Fruit fly (Drosophila melanogaster) whole organism, embryonic: ENCODE data around the gene Cpr65Au.

ENCODE experiments used
- Ada2b ChIP-seq: fragments of 200-800 bp; sonication (Bioruptor generic); IDR thresholded peaks from 2 replicates; pipeline ENCODE4 v1.3.6; 2022; ENCODE audit warnings: missing biosample characterization, missing genetic modification characterization
- Atf6 ChIP-seq: fragments of 200-800 bp; sonication (Bioruptor generic); IDR thresholded peaks from 2 replicates; pipeline ENCODE4 v1.3.6; 2022; ENCODE audit warnings: missing biosample characterization, missing genetic modification characterization
- Awh ChIP-seq: fragments of 200-800 bp; sonication (Bioruptor generic); IDR thresholded peaks from 2 replicates; pipeline ENCODE4, ENCODE4 v1.3.6; 2022; ENCODE audit warnings: missing biosample characterization, missing genetic modification characterization
- CG10274 ChIP-seq: fragments of 200-800 bp; sonication (Bioruptor generic); optimal IDR thresholded peaks from 3 replicates; lab custom pipeline; 2017; ENCODE audit warnings: missing biosample characterization, mild to moderate bottlenecking, missing genetic modification characterization
- CG11504 ChIP-seq: fragments of 200-800 bp; sonication (Bioruptor generic); optimal IDR thresholded peaks from 3 replicates; lab custom pipeline; 2019; ENCODE audit warnings: missing biosample characterization, mild to moderate bottlenecking, missing genetic modification characterization, moderate library complexity
- CG11560 ChIP-seq: fragments of 200-800 bp; sonication (Bioruptor generic); IDR thresholded peaks from 3 replicates; pipeline ENCODE4 v1.3.6; 2022; ENCODE audit warnings: missing biosample characterization, missing genetic modification characterization
- CG11723 ChIP-seq: fragments of 200-800 bp; sonication (Bioruptor generic); optimal IDR thresholded peaks from 2 replicates; lab custom pipeline; 2017; ENCODE audit warnings: missing biosample characterization, mild to moderate bottlenecking, missing genetic modification characterization
- CG13775 ChIP-seq: fragments of 200-800 bp; sonication (Bioruptor generic); optimal IDR thresholded peaks from 3 replicates; lab custom pipeline; 2017; ENCODE audit warnings: missing biosample characterization, mild to moderate bottlenecking, missing genetic modification characterization
- CG16813 ChIP-seq: fragments of 200-800 bp; sonication (Bioruptor generic); IDR thresholded peaks from 3 replicates; pipeline ENCODE4 v1.3.6; 2022; ENCODE audit warnings: missing biosample characterization, missing genetic modification characterization; ENCODE audit not compliant: partially characterized antibody
- CG17912 ChIP-seq: fragments of 200-800 bp; sonication (Bioruptor generic); optimal IDR thresholded peaks from 2 replicates; lab custom pipeline; 2018; ENCODE audit warnings: missing biosample characterization, mild to moderate bottlenecking, missing genetic modification characterization
- CG18011 ChIP-seq: fragments of 200-800 bp; sonication (Bioruptor generic); optimal IDR thresholded peaks from 2 replicates; lab custom pipeline; 2017; ENCODE audit warnings: missing biosample characterization, missing genetic modification characterization, mild to moderate bottlenecking, moderate library complexity, missing genotype
- CG18262 ChIP-seq: fragments of 200-800 bp; optimal IDR thresholded peaks from 3 replicates; lab custom pipeline; 2019; ENCODE audit warnings: missing biosample characterization, mild to moderate bottlenecking, missing genetic modification characterization, moderate library complexity
- CG2129 ChIP-seq: fragments of 200-800 bp; sonication (Bioruptor generic); IDR thresholded peaks from 2 replicates; pipeline ENCODE4 v1.3.6; 2022; ENCODE audit warnings: missing biosample characterization, missing genetic modification characterization; ENCODE audit not compliant: partially characterized antibody
- CG3281 ChIP-seq: fragments of 200-800 bp; sonication (Bioruptor generic); optimal IDR thresholded peaks from 3 replicates; lab custom pipeline; 2017; ENCODE audit warnings: missing biosample characterization, mild to moderate bottlenecking, missing genetic modification characterization
- CG3838 ChIP-seq: fragments of 200-800 bp; sonication (Bioruptor generic); optimal IDR thresholded peaks from 3 replicates; lab custom pipeline; 2016; ENCODE audit warnings: missing biosample characterization, missing genetic modification characterization
- CG4404 ChIP-seq: fragments of 200-800 bp; sonication (Bioruptor generic); IDR thresholded peaks from 2 replicates; pipeline ENCODE4 v1.3.6; 2022; ENCODE audit warnings: missing biosample characterization, missing genetic modification characterization
- CG4617 ChIP-seq: fragments of 200-800 bp; sonication (Bioruptor generic); optimal IDR thresholded peaks from 3 replicates; lab custom pipeline; 2016; ENCODE audit warnings: missing biosample characterization, missing genetic modification characterization, borderline replicate concordance
- CG6813 ChIP-seq: fragments of 200-800 bp; sonication (Bioruptor generic); optimal IDR thresholded peaks from 2 replicates; lab custom pipeline; 2017; ENCODE audit warnings: missing biosample characterization, missing genetic modification characterization, mild to moderate bottlenecking, moderate library complexity, missing genetic modification reagents
- Dek ChIP-seq: fragments of 200-800 bp; sonication (Bioruptor generic); optimal IDR thresholded peaks from 3 replicates; lab custom pipeline; 2019; ENCODE audit warnings: missing biosample characterization, mild to moderate bottlenecking, missing genetic modification characterization, moderate library complexity
- Dip2 ChIP-seq: fragments of 200-800 bp; sonication (Bioruptor generic); IDR thresholded peaks from 2 replicates; pipeline ENCODE4 v1.3.6; 2022; ENCODE audit warnings: missing biosample characterization, missing genetic modification characterization
- Doc2 ChIP-seq: fragments of 200-800 bp; sonication (Bioruptor generic); IDR thresholded peaks from 2 replicates; pipeline ENCODE4 v1.3.6; 2022; ENCODE audit warnings: missing biosample characterization, missing genetic modification characterization
- Drgx ChIP-seq: fragments of 200-800 bp; sonication (Bioruptor generic); IDR thresholded peaks from 2 replicates; pipeline ENCODE4 v1.3.6; 2022; ENCODE audit warnings: missing biosample characterization, missing genetic modification characterization
- ERR ChIP-seq: fragments of 200-800 bp; sonication (Bioruptor generic); optimal IDR thresholded peaks from 2 replicates; lab custom pipeline; 2016; ENCODE audit warnings: missing biosample characterization, missing genetic modification characterization
- Elba2 ChIP-seq: fragments of 200-800 bp; sonication (Bioruptor generic); optimal IDR thresholded peaks from 3 replicates; lab custom pipeline; 2016; ENCODE audit warnings: missing biosample characterization, missing genetic modification characterization
- Fer2 ChIP-seq: fragments of 200-800 bp; sonication (Bioruptor generic); optimal IDR thresholded peaks from 2 replicates; lab custom pipeline; 2018; ENCODE audit warnings: missing biosample characterization, mild to moderate bottlenecking, missing genetic modification characterization, moderate library complexity
- Hr51 ChIP-seq, 2 experiments: fragments of 200-800 bp; sonication (Bioruptor generic); optimal IDR thresholded peaks; 2 replicates in 1 of 2; 3 replicates in 1 of 2; lab custom pipeline; 2016 to 2018; ENCODE audit warnings: missing biosample characterization in 2 of 2, missing genetic modification characterization in 2 of 2, mild to moderate bottlenecking in 1 of 2, moderate library complexity in 1 of 2
- Hsf ChIP-seq: fragments of 200-800 bp; sonication (Bioruptor generic); optimal IDR thresholded peaks from 3 replicates; lab custom pipeline; 2016; ENCODE audit warnings: missing biosample characterization, missing genetic modification characterization
- Kr ChIP-seq: fragments of 200-800 bp; sonication (Bioruptor generic); optimal IDR thresholded peaks from 2 replicates; lab custom pipeline; 2017; ENCODE audit warnings: missing biosample characterization, mild to moderate bottlenecking, missing genetic modification characterization
- NK7.1 ChIP-seq: fragments of 200-800 bp; sonication (Bioruptor generic); optimal IDR thresholded peaks from 3 replicates; lab custom pipeline; 2016; ENCODE audit warnings: missing biosample characterization, missing genetic modification characterization
- Nf-YC ChIP-seq: fragments of 200-800 bp; optimal IDR thresholded peaks from 3 replicates; lab custom pipeline; 2019; ENCODE audit warnings: missing biosample characterization, mild to moderate bottlenecking, missing genetic modification characterization, moderate library complexity
- Ptx1 ChIP-seq: fragments of 200-800 bp; sonication (Bioruptor generic); IDR thresholded peaks from 2 replicates; pipeline ENCODE4 v1.3.6; 2022; ENCODE audit warnings: missing biosample characterization, missing genetic modification characterization
- Ravus ChIP-seq: fragments of 200-800 bp; sonication (Bioruptor generic); IDR thresholded peaks from 2 replicates; pipeline ENCODE4 v1.3.6; 2022; ENCODE audit warnings: missing biosample characterization, missing genetic modification characterization
- Six4 ChIP-seq: fragments of 200-800 bp; sonication (Bioruptor generic); optimal IDR thresholded peaks from 2 replicates; lab custom pipeline; 2016; ENCODE audit warnings: missing biosample characterization, missing genetic modification characterization
- al ChIP-seq: fragments of 200-800 bp; sonication (Bioruptor generic); IDR thresholded peaks from 2 replicates; pipeline ENCODE4 v1.3.6; 2022; ENCODE audit warnings: missing biosample characterization, missing genetic modification characterization
- bbx ChIP-seq: fragments of 200-800 bp; sonication (Bioruptor generic); IDR thresholded peaks from 2 replicates; pipeline ENCODE4 v1.3.6; 2022; ENCODE audit warnings: missing biosample characterization, missing genetic modification characterization; ENCODE audit not compliant: partially characterized antibody
- bcd ChIP-seq: fragments of 200-800 bp; sonication (Bioruptor generic); optimal IDR thresholded peaks from 2 replicates; lab custom pipeline; 2017; ENCODE audit warnings: missing biosample characterization, mild to moderate bottlenecking, missing genetic modification characterization
- bsh ChIP-seq, 2 experiments: fragments of 200-800 bp; sonication (Bioruptor generic); optimal IDR thresholded peaks; 2 replicates each; lab custom pipeline; 2017 to 2018; ENCODE audit warnings: mild to moderate bottlenecking in 2 of 2, missing biosample characterization in 2 of 2, missing genetic modification characterization in 2 of 2, moderate library complexity in 1 of 2
- chif ChIP-seq, 2 experiments: fragments of 200-800 bp; sonication (Bioruptor generic); optimal IDR thresholded peaks; 3 replicates each; lab custom pipeline; 2016; ENCODE audit warnings: missing biosample characterization in 2 of 2, missing genetic modification characterization in 2 of 2
- dm ChIP-seq: fragments of 200-800 bp; sonication (Bioruptor generic); optimal IDR thresholded peaks from 3 replicates; lab custom pipeline; 2016; ENCODE audit warnings: missing biosample characterization, missing genetic modification characterization
- gem ChIP-seq: fragments of 200-800 bp; sonication (Bioruptor generic); optimal IDR thresholded peaks from 2 replicates; lab custom pipeline; 2019; ENCODE audit warnings: missing biosample characterization, mild to moderate bottlenecking, missing genetic modification characterization, moderate library complexity
- gfzf ChIP-seq: fragments of 200-800 bp; sonication (Bioruptor generic); optimal IDR thresholded peaks from 2 replicates; lab custom pipeline; 2016; ENCODE audit warnings: missing biosample characterization, mild to moderate bottlenecking, missing genetic modification characterization, moderate library complexity
- jing ChIP-seq: fragments of 200-800 bp; sonication (Bioruptor generic); optimal IDR thresholded peaks from 2 replicates; lab custom pipeline; 2018; ENCODE audit warnings: missing biosample characterization, mild to moderate bottlenecking, missing genetic modification characterization
- kah ChIP-seq: fragments of 200-800 bp; sonication (Bioruptor generic); optimal IDR thresholded peaks from 2 replicates; lab custom pipeline; 2018; ENCODE audit warnings: missing biosample characterization, mild to moderate bottlenecking, missing genetic modification characterization
- row ChIP-seq: fragments of 200-800 bp; sonication (Bioruptor generic); IDR thresholded peaks from 3 replicates; pipeline ENCODE4 v1.3.6; 2022; ENCODE audit warnings: missing biosample characterization, missing genetic modification characterization
- sd ChIP-seq: fragments of 200-800 bp; sonication (Bioruptor generic); optimal IDR thresholded peaks from 3 replicates; lab custom pipeline; 2018; ENCODE audit warnings: missing biosample characterization, mild to moderate bottlenecking, missing genetic modification characterization, moderate library complexity
- slbo ChIP-seq: fragments of 200-800 bp; sonication (Bioruptor generic); IDR thresholded peaks from 2 replicates; pipeline ENCODE4 v1.3.6; 2022; ENCODE audit warnings: missing biosample characterization, missing genetic modification characterization
- slou ChIP-seq: fragments of 200-800 bp; sonication (Bioruptor generic); optimal IDR thresholded peaks from 3 replicates; lab custom pipeline; 2016; ENCODE audit warnings: missing biosample characterization, missing genetic modification characterization
- sob ChIP-seq: fragments of 200-800 bp; sonication (Bioruptor generic); IDR thresholded peaks from 2 replicates; pipeline ENCODE4 v1.3.6; 2022; ENCODE audit warnings: missing biosample characterization, missing genetic modification characterization
- tll ChIP-seq, 2 experiments: fragments of 200-800 bp in 1 of 2; fragments of >200 bp in 1 of 2; sonication (Bioruptor generic) in 1 of 2; optimal IDR thresholded peaks; 2 replicates each; lab custom pipeline; 2017 to 2019; ENCODE audit warnings: missing biosample characterization in 2 of 2, missing genetic modification characterization in 2 of 2, mild to moderate bottlenecking in 1 of 2, moderate library complexity in 1 of 2
- zfh2 ChIP-seq: fragments of 200-800 bp; sonication (Bioruptor generic); optimal IDR thresholded peaks from 2 replicates; lab custom pipeline; 2016; ENCODE audit warnings: missing biosample characterization, missing genetic modification characterization

The Cpr65Au gene

dm6 chr3L:6084446-6084845 is 47.5 kb downstream of the Cpr65Au start:
- TF ChIP-seq Ptx1 (GFP tag; lab: Robert Waterston, UW) = 0 out of 2 replicates have a peak, but pooled peaks have one; percentile 12
- TF ChIP-seq gem (tag; lab: Kevin White, UChicago) = peak; percentile 45
- no peak for TF ChIP-seq dm (GFP tag; lab: Kevin White, UChicago)
- TF ChIP-seq slbo (GFP tag; lab: Robert Waterston, UW) = 0 out of 2 replicates have a peak, but pooled peaks have one; percentile 1
- TF ChIP-seq Drgx (GFP tag; lab: Robert Waterston, UW) = peak; percentile 54; the same call in 1 of the 2 replicates
- no peak for TF ChIP-seq tll (GFP tag; optimal IDR thresholded peaks at IDR 0.05; lab: Kevin White, UChicago)
- TF ChIP-seq CG2129 (GFP tag; lab: Robert Waterston, UW) = no peak
- peak; percentile 27 for TF ChIP-seq CG11504 (tag; lab: Kevin White, UChicago)
- no peak for TF ChIP-seq CG18262
- no peak for TF ChIP-seq CG10274 (GFP tag; lab: Kevin White, UChicago)

- TF ChIP-seq gfzf (GFP tag; lab: Kevin White, UChicago) (no peak), Elba2 (no peak), ERR (GFP tag; lab: Kevin White, UChicago) (no peak), sd (tag; lab: Kevin White, UChicago) (no peak), CG11723 (no peak), row (GFP tag; lab: Robert Waterston, UW) (peak; percentile 61; the same call in 2 of the 3 replicates), CG11560 (tag; lab: Robert Waterston, UW) (no peak), Awh (GFP tag; lab: Robert Waterston, UW) (no peak), CG3281 (no peak), CG13775 (peak; percentile 18), Six4 (GFP tag; lab: Kevin White, UChicago) (no peak), bsh (GFP tag; optimal IDR thresholded peaks at IDR 0.05; lab: Kevin White, UChicago) (no peak), Ada2b (GFP tag; lab: Robert Waterston, UW) (no peak), al (GFP tag; lab: Robert Waterston, UW) (no peak), bbx (GFP tag; lab: Robert Waterston, UW) (no peak), CG3838 (no peak), CG6813 (GFP tag; lab: Kevin White, UChicago) (no peak), Hsf (GFP tag; lab: Kevin White, UChicago) (no peak), bcd (GFP tag; lab: Kevin White, UChicago) (no peak), chif (GFP tag; optimal IDR thresholded peaks at IDR 0.05; lab: Kevin White, UChicago) (no peak), slou (GFP tag; lab: Kevin White, UChicago) (no peak), CG17912 (no peak), Ravus (GFP tag; lab: Robert Waterston, UW) (no peak), sob (GFP tag; lab: Robert Waterston, UW) (no peak), kah (GFP tag; lab: Kevin White, UChicago) (no peak), Hr51 (GFP tag; optimal IDR thresholded peaks at IDR 0.05; lab: Kevin White, UChicago) (no peak), zfh2 (GFP tag; lab: Kevin White, UChicago) (no peak), Nf-YC (no peak), NK7.1 (GFP tag; lab: Kevin White, UChicago) (no peak), CG18011 (no peak), Kr (GFP tag; lab: Kevin White, UChicago) (no peak), Doc2 (GFP tag; lab: Robert Waterston, UW) (no peak), jing (GFP tag; lab: Kevin White, UChicago) (no peak), Fer2 (no peak), CG4404 (GFP tag; lab: Robert Waterston, UW) (no peak), CG4617 (GFP tag; lab: Kevin White, UChicago) (no peak), CG16813 (GFP tag; lab: Robert Waterston, UW) (no peak), Dip2 (GFP tag; lab: Robert Waterston, UW) (no peak), Atf6 (GFP tag; lab: Robert Waterston, UW) (no peak), Dek (no peak)
Measured at dm6 chr3L:6082561-6082960, 49.3 kb downstream of the Cpr65Au start, which contains the start of gene CG13293. Gene CG13293 (plus strand): TSS chr3L:6082883.
